Worm (Caenorhabditis elegans) whole organism, midembryonic: ENCODE data around the gene moc-5.

Source experiments
- T22C8.4 ChIP-seq: fragments of 200-800 bp; sonication (Bioruptor generic); IDR thresholded peaks from 2 replicates; pipeline ENCODE4 v1.3.6; 2022; ENCODE audit warnings: missing genetic modification characterization, missing compliant biosample characterization
- cog-1 ChIP-seq: sonication (generic microtip); optimal IDR thresholded peaks from 2 replicates; lab custom pipeline; 2016; ENCODE audit warnings: missing genetic modification characterization, missing compliant biosample characterization
- flt-1 ChIP-seq: fragments of 200-800 bp; sonication (Bioruptor generic); IDR thresholded peaks from 2 replicates; pipeline ENCODE4 v1.3.6; 2022; ENCODE audit warnings: missing genetic modification characterization, missing compliant biosample characterization
- klf-2 ChIP-seq: fragments of 200-800 bp; sonication (Bioruptor generic); conservative IDR thresholded peaks from 2 replicates; pipeline ENCODE4 v1.3.6; 2022; ENCODE audit warnings: missing genetic modification reagents, missing genetic modification characterization, missing compliant biosample characterization
- med-1 ChIP-seq: sonication (generic microtip); optimal IDR thresholded peaks from 2 replicates; lab custom pipeline; 2017; ENCODE audit warnings: missing genetic modification characterization, mild to moderate bottlenecking, missing compliant biosample characterization, antibody characterized with exemption, missing genetic modification reagents; ENCODE audit not compliant: insufficient read depth
- ref-1 ChIP-seq: fragments of 200-800 bp; sonication (Bioruptor generic); conservative IDR thresholded peaks from 2 replicates; pipeline ENCODE4 v1.3.6; 2022; ENCODE audit warnings: missing genetic modification reagents, missing genetic modification characterization, missing compliant biosample characterization
- tab-1 ChIP-seq: fragments of 200-800 bp; sonication (Bioruptor generic); IDR thresholded peaks from 2 replicates; pipeline ENCODE4 v1.3.6; 2022; ENCODE audit warnings: missing genetic modification characterization, missing compliant biosample characterization
- ztf-23 ChIP-seq: fragments of 200-800 bp; sonication (Bioruptor generic); IDR thresholded peaks from 2 replicates; pipeline ENCODE4 v1.3.6; 2022; ENCODE audit warnings: missing genetic modification reagents, missing genetic modification characterization, missing compliant biosample characterization
- ztf-29 ChIP-seq: fragments of 200-800 bp; sonication (Bioruptor generic); IDR thresholded peaks from 2 replicates; pipeline ENCODE4 v1.3.6; 2022; ENCODE audit warnings: missing genetic modification reagents, missing genetic modification characterization, missing compliant biosample characterization

moc-5 gene

ce11 chrX:9517106-9517505 is 48.7 kb downstream of the moc-5 start, which contains the start of gene C07B5.2:
Gene C07B5.2, minus strand, starts transcription at chrX:9517206.
- TF ChIP-seq cog-1 (tag; lab: Kevin White, UChicago) (no peak), T22C8.4 (no peak)

- TF ChIP-seq klf-2 (GFP tag; lab: Robert Waterston, UW) (no peak), med-1 (GFP tag; lab: Kevin White, UChicago) (no peak), flt-1 (GFP tag; lab: Robert Waterston, UW) (no peak), tab-1 (no peak), cog-1 (tag; lab: Kevin White, UChicago) (no peak), T22C8.4 (no peak), ref-1 (GFP tag; lab: Robert Waterston, UW) (no peak), ztf-29 (no peak), ztf-23 (GFP tag; lab: Robert Waterston, UW) (no peak)
Observed at ce11 chrX:9512457-9512856, 53.3 kb downstream of the moc-5 start.
